Worm (Caenorhabditis elegans) whole organism, L4 larva: ENCODE data around the gene ocr-2.
A peak's percentile ranks its signal among the peaks of the same experiment; 100 is the strongest.

Experiments
- F10B5.3 ChIP-seq: sonication (generic microtip); optimal IDR thresholded peaks from 2 replicates; lab custom pipeline; 2016; ENCODE audit warnings: mild to moderate bottlenecking, missing genetic modification characterization, missing compliant biosample characterization
- R02D3.7 ChIP-seq: fragments of 150-350 bp; sonication (generic microtip); optimal IDR thresholded peaks from 3 replicates; lab custom pipeline; 2014; ENCODE audit warnings: missing biosample characterization, missing genetic modification characterization
- Y105C5A.15 ChIP-seq: fragments of 200-800 bp; sonication (Bioruptor generic); IDR thresholded peaks from 2 replicates; pipeline ENCODE4 v1.3.6; 2022; ENCODE audit warnings: missing genetic modification characterization, missing compliant biosample characterization
- Y5F2A.4 ChIP-seq: fragments of 200-800 bp; sonication (Bioruptor generic); optimal IDR thresholded peaks from 2 replicates; lab custom pipeline; 2018; ENCODE audit warnings: mild to moderate bottlenecking, missing genetic modification characterization, missing compliant biosample characterization
- ZK546.5 ChIP-seq, 2 experiments: sonication (generic microtip); optimal IDR thresholded peaks; 2 replicates each; lab custom pipeline; 2017; ENCODE audit warnings: missing biosample characterization in 2 of 2, missing genetic modification characterization in 2 of 2
- aha-1 ChIP-seq: fragments of 150-350 bp; peaks from one replicate; lab custom pipeline; 2014; ENCODE audit warnings: missing biosample characterization, missing genetic modification characterization
- arid-1 ChIP-seq: fragments of 200-800 bp; sonication (Bioruptor generic); conservative IDR thresholded peaks from 2 replicates; pipeline ENCODE4 v1.3.6; 2022; ENCODE audit warnings: missing genetic modification reagents, missing genetic modification characterization, missing compliant biosample characterization
- ceh-20 ChIP-seq: fragments of 200-800 bp; sonication (Bioruptor generic); IDR thresholded peaks from 2 replicates; pipeline ENCODE4 v1.3.6; 2022; ENCODE audit warnings: missing genetic modification reagents, missing genetic modification characterization, missing compliant biosample characterization
- ceh-28 ChIP-seq: fragments of 150-350 bp; optimal IDR thresholded peaks from 2 replicates; lab custom pipeline; 2014; ENCODE audit warnings: missing biosample characterization, missing genetic modification reagents, missing genetic modification characterization
- ceh-32 ChIP-seq: sonication (generic microtip); optimal IDR thresholded peaks from 2 replicates; lab custom pipeline; 2016; ENCODE audit warnings: mild to moderate bottlenecking, missing genetic modification characterization, missing compliant biosample characterization; ENCODE audit not compliant: poor library complexity
- ceh-62 ChIP-seq: sonication (generic microtip); optimal IDR thresholded peaks from 2 replicates; lab custom pipeline; 2017; ENCODE audit warnings: missing biosample characterization, missing genetic modification characterization
- daf-16 ChIP-seq, 3 experiments: sonication (generic microtip); optimal IDR thresholded peaks; 2 replicates each; lab custom pipeline; 2016 to 2017; ENCODE audit warnings: missing genetic modification characterization in 3 of 3, missing genetic modification reagents in 3 of 3, mild to moderate bottlenecking in 2 of 3, missing compliant biosample characterization in 2 of 3, missing biosample characterization in 1 of 3, moderate library complexity in 1 of 3
- daf-19 ChIP-seq: fragments of 200-800 bp; sonication (Bioruptor generic); conservative IDR thresholded peaks from 2 replicates; pipeline ENCODE4 v1.3.6; 2022; ENCODE audit warnings: missing genetic modification characterization, missing compliant biosample characterization
- dmd-6 ChIP-seq: fragments of 200-800 bp; sonication (Bioruptor generic); IDR thresholded peaks from 2 replicates; pipeline ENCODE4 v1.3.6; 2022; ENCODE audit warnings: missing genetic modification reagents, missing genetic modification characterization, missing compliant biosample characterization
- dmd-9 ChIP-seq: fragments of 200-800 bp; sonication (Bioruptor generic); IDR thresholded peaks from 2 replicates; pipeline ENCODE4 v1.3.6; 2022; ENCODE audit warnings: missing genetic modification reagents, missing genetic modification characterization, missing compliant biosample characterization
- dpl-1 ChIP-seq: fragments of 150-350 bp; optimal IDR thresholded peaks from 2 replicates; lab custom pipeline; 2014; ENCODE audit warnings: missing biosample characterization, missing genetic modification reagents, missing genetic modification characterization
- hlh-30 ChIP-seq: sonication (generic microtip); optimal IDR thresholded peaks from 2 replicates; lab custom pipeline; 2017; ENCODE audit warnings: antibody characterized with exemption, mild to moderate bottlenecking, missing genetic modification characterization, missing compliant biosample characterization; ENCODE audit not compliant: insufficient read depth
- lin-1 ChIP-seq: fragments of 200-800 bp; sonication (Bioruptor generic); IDR thresholded peaks from 2 replicates; pipeline ENCODE4 v1.3.6; 2022; ENCODE audit warnings: missing genetic modification reagents, missing genetic modification characterization, missing compliant biosample characterization
- lin-39 ChIP-seq: fragments of 150-350 bp; optimal IDR thresholded peaks from 2 replicates; lab custom pipeline; 2014; ENCODE audit warnings: missing biosample characterization, missing genetic modification reagents, missing genetic modification characterization
- mdl-1 ChIP-seq, 2 experiments: fragments of 150-350 bp in 1 of 2; sonication (generic microtip) in 1 of 2; optimal IDR thresholded peaks; 2 replicates each; lab custom pipeline; 2014 to 2017; ENCODE audit warnings: missing biosample characterization in 2 of 2, missing genetic modification characterization in 2 of 2
- mdt-29 ChIP-seq: fragments of 200-800 bp; sonication (Bioruptor generic); IDR thresholded peaks from 2 replicates; pipeline ENCODE4 v1.3.6; 2022; ENCODE audit warnings: missing genetic modification reagents, missing genetic modification characterization, missing compliant biosample characterization
- mep-1 ChIP-seq: fragments of 150-350 bp; sonication (generic microtip); optimal IDR thresholded peaks from 3 replicates; lab custom pipeline; 2014; ENCODE audit warnings: missing biosample characterization, missing genetic modification characterization
- mes-2 ChIP-seq: sonication (generic microtip); optimal IDR thresholded peaks from 2 replicates; lab custom pipeline; 2016; ENCODE audit warnings: missing genotype, mild to moderate bottlenecking, missing genetic modification characterization, missing compliant biosample characterization; ENCODE audit not compliant: poor library complexity, severe bottlenecking
- mxl-2 ChIP-seq: fragments of 200-800 bp; sonication (Bioruptor generic); conservative IDR thresholded peaks from 2 replicates; pipeline ENCODE4 v1.3.6; 2022; ENCODE audit warnings: missing genetic modification reagents, missing genetic modification characterization, missing compliant biosample characterization
- mxl-3 ChIP-seq: fragments of 200-800 bp; sonication (Bioruptor generic); optimal IDR thresholded peaks from 2 replicates; lab custom pipeline; 2018; ENCODE audit warnings: mild to moderate bottlenecking, missing genetic modification characterization, missing compliant biosample characterization
- nhr-11 ChIP-seq: fragments of 150-350 bp; optimal IDR thresholded peaks from 2 replicates; lab custom pipeline; 2014; ENCODE audit warnings: missing biosample characterization, missing genetic modification characterization
- nhr-111 ChIP-seq: fragments of 200-800 bp; sonication (Bioruptor generic); optimal IDR thresholded peaks from 2 replicates; lab custom pipeline; 2018; ENCODE audit warnings: mild to moderate bottlenecking, missing genetic modification characterization, missing compliant biosample characterization
- nhr-237 ChIP-seq: sonication (generic microtip); optimal IDR thresholded peaks from 2 replicates; lab custom pipeline; 2017; ENCODE audit warnings: missing biosample characterization, missing genetic modification characterization
- nhr-25 ChIP-seq: sonication (generic microtip); optimal IDR thresholded peaks from 2 replicates; lab custom pipeline; 2017; ENCODE audit warnings: missing genetic modification characterization, mild to moderate bottlenecking, missing compliant biosample characterization, antibody characterized with exemption, moderate library complexity, borderline replicate concordance; ENCODE audit not compliant: insufficient read depth
- nhr-28 ChIP-seq: fragments of 150-350 bp; optimal IDR thresholded peaks from 2 replicates; lab custom pipeline; 2014; ENCODE audit warnings: missing biosample characterization, missing genetic modification characterization
- nhr-76 ChIP-seq: fragments of 150-350 bp; optimal IDR thresholded peaks from 2 replicates; lab custom pipeline; 2014; ENCODE audit warnings: missing biosample characterization, missing genetic modification characterization
- nhr-77 ChIP-seq: fragments of 150-350 bp; optimal IDR thresholded peaks from 2 replicates; lab custom pipeline; 2014; ENCODE audit warnings: missing biosample characterization, missing genetic modification characterization
- pqm-1 ChIP-seq: sonication (generic microtip); optimal IDR thresholded peaks from 2 replicates; lab custom pipeline; 2017; ENCODE audit warnings: missing biosample characterization, missing genetic modification characterization
- saeg-2 ChIP-seq: fragments of 200-800 bp; sonication (Bioruptor generic); IDR thresholded peaks from 2 replicates; pipeline ENCODE4 v1.3.6; 2022; ENCODE audit warnings: missing genetic modification reagents, missing genetic modification characterization, missing compliant biosample characterization
- sdz-12 ChIP-seq: fragments of 200-800 bp; sonication (Bioruptor generic); optimal IDR thresholded peaks from 2 replicates; lab custom pipeline; 2018; ENCODE audit warnings: mild to moderate bottlenecking, missing genetic modification characterization, missing compliant biosample characterization
- skn-1 ChIP-seq: fragments of 150-350 bp; optimal IDR thresholded peaks from 2 replicates; lab custom pipeline; 2014; ENCODE audit warnings: missing biosample characterization, missing genetic modification characterization
- snpc-1.2 ChIP-seq: fragments of 200-800 bp; sonication (Bioruptor generic); IDR thresholded peaks from 2 replicates; pipeline ENCODE4 v1.3.6; 2022; ENCODE audit warnings: missing genetic modification reagents, missing genetic modification characterization, missing compliant biosample characterization
- spr-1 ChIP-seq: sonication (generic microtip); optimal IDR thresholded peaks from 2 replicates; lab custom pipeline; 2016; ENCODE audit warnings: mild to moderate bottlenecking, missing genetic modification characterization, missing compliant biosample characterization
- tag-97 ChIP-seq: fragments of 200-800 bp; sonication (Bioruptor generic); IDR thresholded peaks from 2 replicates; pipeline ENCODE4 v1.3.6; 2022; ENCODE audit warnings: missing genetic modification characterization, missing compliant biosample characterization
- unc-39 ChIP-seq: sonication (generic microtip); optimal IDR thresholded peaks from 2 replicates; lab custom pipeline; 2017; ENCODE audit warnings: missing biosample characterization, missing genetic modification characterization
- vab-7 ChIP-seq: fragments of 200-800 bp; sonication (Bioruptor generic); IDR thresholded peaks from 2 replicates; pipeline ENCODE4 v1.3.6; 2022; ENCODE audit warnings: missing genetic modification reagents, missing genetic modification characterization, missing compliant biosample characterization
- zfp-2 ChIP-seq: sonication (generic microtip); optimal IDR thresholded peaks from 2 replicates; lab custom pipeline; 2016; ENCODE audit warnings: mild to moderate bottlenecking, missing genetic modification characterization, missing compliant biosample characterization
- ztf-7 ChIP-seq: fragments of 150-350 bp; optimal IDR thresholded peaks from 2 replicates; lab custom pipeline; 2014; ENCODE audit warnings: missing biosample characterization, missing genetic modification characterization

ocr-2 gene

DNA sequence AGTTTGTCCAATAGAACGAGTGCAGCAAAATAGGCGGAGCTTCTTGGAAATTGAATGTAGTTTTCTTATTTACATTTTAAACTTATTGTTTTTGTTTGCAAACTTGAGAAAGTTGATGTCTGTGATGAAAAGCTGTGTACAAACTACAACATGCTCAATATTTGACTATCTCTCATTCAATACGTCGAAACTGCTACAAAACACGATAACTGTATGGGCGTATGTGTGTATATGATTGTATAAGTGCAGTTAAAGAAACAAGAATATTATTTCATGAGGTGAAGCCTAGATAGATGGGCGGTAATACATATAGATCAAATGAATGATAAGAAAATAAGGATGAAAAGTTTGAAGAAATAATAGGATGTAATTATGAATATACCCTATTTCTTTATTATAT is 19.7 kb upstream of the ocr-2 start (continued):
- TF ChIP-seq ztf-7 (tag; lab: Kevin White, UChicago), result no peak
- no peak for TF ChIP-seq tag-97 (GFP tag; lab: Robert Waterston, UW)
- no peak for TF ChIP-seq lin-1 (GFP tag; lab: Robert Waterston, UW)
- no peak for TF ChIP-seq ceh-62 (tag; lab: Kevin White, UChicago)
- peak; percentile 60 for TF ChIP-seq nhr-28 (tag; lab: Kevin White, UChicago)
- TF ChIP-seq nhr-25 (tag; lab: Kevin White, UChicago), result no peak
- no peak for TF ChIP-seq nhr-77
- no peak for TF ChIP-seq ZK546.5 (tag; optimal IDR thresholded peaks at IDR 0.05; lab: Kevin White, UChicago)
- TF ChIP-seq ceh-20 (GFP tag; lab: Robert Waterston, UW), result no peak
- no peak for TF ChIP-seq F10B5.3
- no peak for TF ChIP-seq mdt-29
- no peak for TF ChIP-seq hlh-30 (tag; lab: Kevin White, UChicago)
- no peak for TF ChIP-seq Y5F2A.4
- no peak for TF ChIP-seq mxl-3 (GFP tag; lab: Kevin White, UChicago)
- no peak for TF ChIP-seq vab-7 (GFP tag; lab: Robert Waterston, UW)
- no peak for TF ChIP-seq mxl-2 (GFP tag; lab: Robert Waterston, UW)
- no peak for TF ChIP-seq ceh-32 (tag; lab: Kevin White, UChicago)
- TF ChIP-seq mep-1 (tag; lab: Kevin White, UChicago), result no peak
- TF ChIP-seq unc-39, result no peak
- peak; percentile 68 for TF ChIP-seq aha-1
- no peak for TF ChIP-seq nhr-111 (GFP tag; lab: Kevin White, UChicago)
- peak; percentile 4 for TF ChIP-seq pqm-1 (tag; lab: Kevin White, UChicago)
- no peak for TF ChIP-seq saeg-2
- TF ChIP-seq snpc-1.2, result no peak
- TF ChIP-seq ceh-28, result no peak
- no peak for TF ChIP-seq nhr-237 (tag; lab: Kevin White, UChicago)
- no peak for TF ChIP-seq skn-1
- TF ChIP-seq, all 104 proteins: peak for 5

DNA sequence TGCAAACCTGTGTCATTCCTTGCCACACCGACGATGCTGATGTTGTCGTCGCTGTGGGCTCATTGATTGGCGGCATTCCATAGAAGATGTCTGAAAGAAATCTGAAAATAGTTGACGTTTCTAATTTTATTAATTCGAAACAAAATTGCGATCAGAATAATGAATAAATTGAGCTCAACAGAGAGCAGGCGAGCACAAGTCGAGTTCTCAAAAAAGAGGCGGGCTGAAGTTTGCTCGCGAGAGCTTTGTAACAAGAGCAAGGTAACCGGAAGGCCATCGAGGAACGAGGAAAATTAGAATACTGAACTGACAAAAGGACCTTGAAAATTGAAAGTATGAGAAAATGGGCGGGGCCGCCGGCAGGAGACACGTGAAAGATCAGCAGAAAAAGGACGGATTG is 16.6 kb upstream of the ocr-2 start, which contains the start of gene nhr-66:
nhr-66 (minus strand) TSS at position 101 of the 400 bp plus-strand sequence.
- TF ChIP-seq nhr-76 (tag; lab: Kevin White, UChicago) (no peak), unc-39 (no peak), zfp-2 (tag; lab: Kevin White, UChicago) (no peak), sdz-12 (no peak), mdl-1 (tag; optimal IDR thresholded peaks at IDR 0.05; lab: Kevin White, UChicago) (no peak), nhr-11 (no peak), lin-39 (tag; lab: Kevin White, UChicago) (no peak), dmd-9 (no peak), daf-16 (GFP tag; optimal IDR thresholded peaks at IDR 0.05; lab: Kevin White, UChicago) (no peak), daf-16 (tag; optimal IDR thresholded peaks at IDR 0.05; lab: Kevin White, UChicago) (no peak), mes-2 (tag; lab: Kevin White, UChicago) (no peak), dmd-6 (GFP tag; lab: Robert Waterston, UW) (no peak), dpl-1 (GFP tag; lab: Kevin White, UChicago) (no peak), arid-1 (GFP tag; lab: Robert Waterston, UW) (no peak), R02D3.7 (no peak), daf-19 (no peak), spr-1 (tag; lab: Kevin White, UChicago) (no peak), Y105C5A.15 (no peak)
